Worm (Caenorhabditis elegans): ENCODE results near the gene B0393.5.

ce11 chrIII:4765474-4765873, at the start of gene B0393.5:
- TF ChIP-seq ceh-82 (tag; optimal IDR thresholded peaks at IDR 0.05) (no peak), fkh-10 (GFP tag; optimal IDR thresholded peaks at IDR 0.05) (no peak), ztf-4 (tag; optimal IDR thresholded peaks at IDR 0.05) (no peak), nhr-11 (tag; optimal IDR thresholded peaks at IDR 0.05) (no peak), tbx-2 (tag; optimal IDR thresholded peaks at IDR 0.05) (no peak), skn-1 (tag; optimal IDR thresholded peaks at IDR 0.05) (no peak), lin-15B (tag; optimal IDR thresholded peaks at IDR 0.05) (no peak), nhr-28 (tag; optimal IDR thresholded peaks at IDR 0.05) (no peak), nhr-12 (tag; optimal IDR thresholded peaks at IDR 0.05) (no peak), elt-3 (tag; optimal IDR thresholded peaks at IDR 0.05) (no peak), pqm-1 (tag; optimal IDR thresholded peaks at IDR 0.05) (no peak), nhr-77 (tag; optimal IDR thresholded peaks at IDR 0.05) (no peak)
